Worm (Caenorhabditis elegans): ENCODE results near the gene feh-1.

DNA sequence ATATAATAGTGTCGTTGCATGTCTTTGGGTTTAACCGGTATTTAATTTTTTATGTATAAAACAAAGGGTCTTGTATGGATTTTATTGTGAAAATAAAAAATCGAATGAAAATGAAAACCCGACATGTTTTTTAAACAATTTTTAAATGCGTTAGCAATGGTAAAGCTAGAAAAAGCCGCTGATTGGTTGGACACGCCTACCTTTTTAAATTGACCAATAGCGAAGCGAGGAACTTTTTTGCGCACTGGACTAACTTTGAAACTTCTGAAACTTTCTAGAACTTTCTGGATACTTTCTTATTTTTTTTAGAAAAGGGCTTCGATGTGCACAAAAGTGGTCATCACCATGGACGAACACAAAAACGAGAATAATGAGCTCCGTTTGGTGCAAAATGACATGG, 3.4 kb upstream of the feh-1 start:
- TF ChIP-seq nhr-10 (tag; optimal IDR thresholded peaks at IDR 0.05) (no peak), nhr-237 (tag; optimal IDR thresholded peaks at IDR 0.05) (no peak), Y105C5A.15 (GFP tag; IDR thresholded peaks at IDR 0.05) (no peak), lin-39 (tag; optimal IDR thresholded peaks at IDR 0.05) (no peak), mep-1 (tag; optimal IDR thresholded peaks at IDR 0.05) (no peak), nhr-28 (tag; optimal IDR thresholded peaks at IDR 0.05) (no peak), nhr-77 (tag; optimal IDR thresholded peaks at IDR 0.05) (no peak), nhr-11 (tag; optimal IDR thresholded peaks at IDR 0.05) (no peak), nhr-76 (tag; optimal IDR thresholded peaks at IDR 0.05) (no peak)
